Worm (Caenorhabditis elegans) whole organism, L2 larva: ENCODE data around the gene C45B11.9.

Experiments used
- C34F6.9 ChIP-seq: fragments of 150-350 bp; optimal IDR thresholded peaks from 2 replicates; lab custom pipeline; 2014; ENCODE audit warnings: missing biosample characterization, missing genetic modification characterization
- F13H6.1 ChIP-seq: sonication (generic microtip); optimal IDR thresholded peaks from 2 replicates; lab custom pipeline; 2016; ENCODE audit warnings: missing genetic modification characterization, missing compliant biosample characterization
- R02D3.7 ChIP-seq: fragments of 150-350 bp; optimal IDR thresholded peaks from 2 replicates; lab custom pipeline; 2014; ENCODE audit warnings: missing biosample characterization, missing genetic modification characterization
- alr-1 ChIP-seq: fragments of 150-350 bp; optimal IDR thresholded peaks from 2 replicates; lab custom pipeline; 2014; ENCODE audit warnings: missing biosample characterization, missing genetic modification characterization
- aly-2 ChIP-seq: fragments of 150-350 bp; optimal IDR thresholded peaks from 2 replicates; lab custom pipeline; 2014; ENCODE audit warnings: missing biosample characterization, missing genetic modification characterization
- ama-1 ChIP-seq: fragments of 150-350 bp; optimal IDR thresholded peaks from 2 replicates; lab custom pipeline; 2018; ENCODE audit warnings: inconsistent platforms
- ceh-82 ChIP-seq: fragments of 150-350 bp; optimal IDR thresholded peaks from 2 replicates; lab custom pipeline; 2014; ENCODE audit warnings: missing biosample characterization, missing genetic modification characterization
- crh-2 ChIP-seq: sonication (generic microtip); optimal IDR thresholded peaks from 2 replicates; lab custom pipeline; 2017; ENCODE audit warnings: missing biosample characterization, missing genetic modification characterization
- dmd-4 ChIP-seq: sonication (generic microtip); optimal IDR thresholded peaks from 2 replicates; lab custom pipeline; 2017; ENCODE audit warnings: missing biosample characterization, missing genetic modification characterization
- egl-27 ChIP-seq: sonication (generic microtip); optimal IDR thresholded peaks from 3 replicates; lab custom pipeline; 2017; ENCODE audit warnings: missing biosample characterization, missing genetic modification reagents, missing genetic modification characterization
- elt-1 ChIP-seq: fragments of 150-350 bp; optimal IDR thresholded peaks from 2 replicates; lab custom pipeline; 2014; ENCODE audit warnings: missing biosample characterization, missing genetic modification characterization
- elt-3 ChIP-seq: sonication (generic microtip); optimal IDR thresholded peaks from 2 replicates; lab custom pipeline; 2017; ENCODE audit warnings: missing biosample characterization, missing genetic modification characterization
- fos-1 ChIP-seq: fragments of 150-350 bp; optimal IDR thresholded peaks from 2 replicates; lab custom pipeline; 2014; ENCODE audit warnings: missing biosample characterization, missing genetic modification characterization
- gmeb-1 ChIP-seq: fragments of 150-350 bp; optimal IDR thresholded peaks from 2 replicates; lab custom pipeline; 2014; ENCODE audit warnings: missing biosample characterization, missing genetic modification characterization
- lin-11 ChIP-seq: fragments of 150-350 bp; sonication (generic microtip); optimal IDR thresholded peaks from 2 replicates; lab custom pipeline; 2014; ENCODE audit warnings: missing biosample characterization, missing genetic modification characterization, inconsistent platforms, mixed read lengths
- lin-13 ChIP-seq: fragments of 150-350 bp; optimal IDR thresholded peaks from 2 replicates; lab custom pipeline; 2014; ENCODE audit warnings: missing biosample characterization, missing genetic modification reagents, missing genetic modification characterization
- lin-39 ChIP-seq: fragments of 150-350 bp; optimal IDR thresholded peaks from 2 replicates; lab custom pipeline; 2014; ENCODE audit warnings: missing biosample characterization, missing genetic modification reagents, missing genetic modification characterization
- lsy-2 ChIP-seq, 2 experiments: fragments of 150-350 bp in 1 of 2; sonication (generic microtip) in 1 of 2; optimal IDR thresholded peaks; 2 replicates each; lab custom pipeline; 2014 to 2017; ENCODE audit warnings: missing biosample characterization in 2 of 2, missing genetic modification characterization in 2 of 2
- mab-5 ChIP-seq: fragments of 150-350 bp; optimal IDR thresholded peaks from 2 replicates; lab custom pipeline; 2014; ENCODE audit warnings: missing biosample characterization, missing genetic modification characterization
- mbf-1 ChIP-seq: sonication (generic microtip); optimal IDR thresholded peaks from 2 replicates; lab custom pipeline; 2017; ENCODE audit warnings: missing biosample characterization, missing genetic modification characterization
- nhr-10 ChIP-seq: sonication (generic microtip); optimal IDR thresholded peaks from 2 replicates; lab custom pipeline; 2017; ENCODE audit warnings: missing biosample characterization, missing genetic modification characterization
- nhr-11 ChIP-seq: fragments of 150-350 bp; optimal IDR thresholded peaks from 2 replicates; lab custom pipeline; 2014; ENCODE audit warnings: missing biosample characterization, missing genetic modification characterization
- nhr-129 ChIP-seq: fragments of 150-350 bp; optimal IDR thresholded peaks from 2 replicates; lab custom pipeline; 2014; ENCODE audit warnings: missing biosample characterization, missing genetic modification characterization
- nhr-23 ChIP-seq: fragments of 150-350 bp; optimal IDR thresholded peaks from 2 replicates; lab custom pipeline; 2014; ENCODE audit warnings: missing biosample characterization, missing genetic modification reagents, missing genetic modification characterization
- nhr-237 ChIP-seq: fragments of 150-350 bp; optimal IDR thresholded peaks from 2 replicates; lab custom pipeline; 2014; ENCODE audit warnings: missing biosample characterization, missing genetic modification characterization
- nhr-25 ChIP-seq: fragments of 150-350 bp; sonication (generic microtip); optimal IDR thresholded peaks from 3 replicates; lab custom pipeline; 2014; ENCODE audit warnings: missing biosample characterization, missing genetic modification characterization
- nhr-6 ChIP-seq: fragments of 150-350 bp; optimal IDR thresholded peaks from 2 replicates; lab custom pipeline; 2014; ENCODE audit warnings: missing biosample characterization, missing genetic modification characterization
- nhr-77 ChIP-seq: fragments of 150-350 bp; optimal IDR thresholded peaks from 2 replicates; lab custom pipeline; 2014; ENCODE audit warnings: missing biosample characterization, missing genetic modification characterization
- sem-4 ChIP-seq: fragments of 150-350 bp; optimal IDR thresholded peaks from 2 replicates; lab custom pipeline; 2014; ENCODE audit warnings: missing biosample characterization, missing genetic modification reagents, missing genetic modification characterization
- skn-1 ChIP-seq: sonication (generic microtip); optimal IDR thresholded peaks from 2 replicates; lab custom pipeline; 2017; ENCODE audit warnings: missing biosample characterization, missing genetic modification characterization
- sma-3 ChIP-seq: sonication (generic microtip); optimal IDR thresholded peaks from 2 replicates; lab custom pipeline; 2016; ENCODE audit warnings: missing genetic modification reagents, missing genetic modification characterization, missing compliant biosample characterization
- sma-9 ChIP-seq, 2 experiments: fragments of 150-350 bp in 1 of 2; sonication (generic microtip) in 1 of 2; optimal IDR thresholded peaks; 2 replicates each; lab custom pipeline; 2014 to 2016; ENCODE audit warnings: missing genetic modification characterization in 2 of 2, mild to moderate bottlenecking in 1 of 2, missing biosample characterization in 1 of 2, missing compliant biosample characterization in 1 of 2, missing genetic modification reagents in 1 of 2, moderate library complexity in 1 of 2
- snpc-4 ChIP-seq: fragments of 150-350 bp; optimal IDR thresholded peaks from 2 replicates; lab custom pipeline; 2014; ENCODE audit warnings: missing biosample characterization, missing genetic modification characterization
- unc-39 ChIP-seq: fragments of 150-350 bp; optimal IDR thresholded peaks from 2 replicates; lab custom pipeline; 2014; ENCODE audit warnings: missing biosample characterization, missing genetic modification characterization
- unc-62 ChIP-seq: fragments of 150-350 bp; optimal IDR thresholded peaks from 2 replicates; lab custom pipeline; 2014; ENCODE audit warnings: missing biosample characterization, missing genetic modification reagents, missing genetic modification characterization
- ztf-1 ChIP-seq: fragments of 200-800 bp; sonication (Bioruptor generic); conservative IDR thresholded peaks from 2 replicates; pipeline ENCODE4 v1.3.6; 2022; ENCODE audit warnings: missing genetic modification characterization, missing compliant biosample characterization
- ztf-11 ChIP-seq: sonication (generic microtip); optimal IDR thresholded peaks from 2 replicates; lab custom pipeline; 2017; ENCODE audit warnings: missing biosample characterization, missing genetic modification characterization
- ztf-4 ChIP-seq: fragments of 150-350 bp; optimal IDR thresholded peaks from 2 replicates; lab custom pipeline; 2014; ENCODE audit warnings: missing biosample characterization, missing genetic modification characterization

Gene C45B11.9

DNA sequence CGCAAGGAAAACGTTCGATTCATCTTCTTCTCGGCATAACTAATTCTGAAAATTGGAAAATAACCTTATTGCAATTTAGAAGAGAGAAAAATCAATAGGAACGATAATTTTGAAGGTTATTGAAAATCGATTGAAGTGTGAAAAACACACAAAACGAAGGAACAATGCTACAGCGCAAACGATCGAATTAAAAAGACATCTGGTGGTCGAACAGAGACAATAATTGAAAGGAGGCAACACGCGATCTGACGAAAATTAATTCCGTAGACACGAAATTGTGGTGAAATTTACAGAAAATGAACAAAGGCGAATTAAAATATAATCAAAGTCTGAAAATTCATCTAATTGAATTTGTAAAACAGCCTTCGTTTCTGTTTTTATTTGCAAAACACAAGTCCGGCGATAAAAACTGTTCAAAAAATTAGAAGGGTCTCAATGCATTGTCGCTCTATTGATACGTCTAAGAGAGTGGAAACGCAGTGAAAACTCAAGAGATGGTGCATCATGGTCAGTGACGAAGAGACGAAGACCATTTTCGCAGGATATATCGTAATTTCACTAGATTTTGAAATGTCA is 653 bp upstream of the C45B11.9 start, which contains the start of gene pak-2 (continued):
- TF ChIP-seq ztf-1 (GFP tag; lab: Robert Waterston, UW), result no peak
- TF ChIP-seq fos-1 (tag; lab: Kevin White, UChicago), result peak; percentile 76
- TF ChIP-seq ztf-11 (tag; lab: Kevin White, UChicago), result no peak
- no peak for TF ChIP-seq unc-62 (GFP tag; lab: Kevin White, UChicago)
- no peak for TF ChIP-seq elt-3 (tag; lab: Kevin White, UChicago)
- peak; percentile 55 for TF ChIP-seq egl-27
- TF ChIP-seq sma-9 (GFP tag; optimal IDR thresholded peaks at IDR 0.05; lab: Kevin White, UChicago), result peak; percentile 62
- no peak for TF ChIP-seq sma-9 (tag; optimal IDR thresholded peaks at IDR 0.05; lab: Kevin White, UChicago)
- no peak for TF ChIP-seq nhr-77
- TF ChIP-seq ama-1, result no peak
- peak; percentile 45 for TF ChIP-seq sem-4 (tag; lab: Kevin White, UChicago)
- peak; percentile 93 for TF ChIP-seq sma-3 (GFP tag; lab: Kevin White, UChicago)
- no peak for TF ChIP-seq nhr-237 (tag; lab: Kevin White, UChicago)
- peak; percentile 90 for TF ChIP-seq nhr-129 (tag; lab: Kevin White, UChicago)
- TF ChIP-seq crh-2 (tag; lab: Kevin White, UChicago), result peak; percentile 74
- TF ChIP-seq skn-1 (tag; lab: Kevin White, UChicago), result no peak
- TF ChIP-seq lin-13, result peak; percentile 84
- TF ChIP-seq R02D3.7 (tag; lab: Kevin White, UChicago), result no peak
- peak; percentile 75 for TF ChIP-seq nhr-6
- no peak for TF ChIP-seq nhr-10 (tag; lab: Kevin White, UChicago)
- no peak for TF ChIP-seq lin-39 (tag; lab: Kevin White, UChicago)
- no peak for TF ChIP-seq unc-39 (tag; lab: Kevin White, UChicago)
- no peak for TF ChIP-seq elt-1
- TF ChIP-seq F13H6.1, result peak; percentile 81
- no peak for TF ChIP-seq lin-11 (tag; lab: Kevin White, UChicago)
- no peak for TF ChIP-seq nhr-11 (tag; lab: Kevin White, UChicago)
- TF ChIP-seq nhr-25 (tag; lab: Kevin White, UChicago), result peak; percentile 76

DNA sequence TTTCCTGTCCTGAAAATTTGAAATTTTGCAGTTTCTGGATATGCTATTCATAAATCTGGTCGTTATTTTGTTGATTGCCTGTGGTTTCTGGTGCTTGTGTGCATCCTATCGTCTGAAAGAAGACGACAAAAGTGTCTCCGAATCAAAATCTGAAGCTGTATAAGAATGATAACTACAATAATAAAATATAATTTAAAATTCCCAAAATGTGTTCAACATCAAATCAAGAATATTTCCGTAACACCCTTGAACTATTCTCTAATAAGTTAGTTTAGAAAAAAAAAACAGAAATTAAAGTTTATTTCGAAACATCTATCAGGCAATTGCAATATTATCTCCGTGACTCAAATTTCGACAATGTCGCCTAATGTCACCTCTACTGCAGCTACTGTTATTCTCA is 353 bp downstream of the C45B11.9 start, which contains the start of gene C45B11.8:
C45B11.8 (plus strand) TSS at position 301 of the 400 bp plus-strand sequence.
- no peak for TF ChIP-seq nhr-129 (tag; lab: Kevin White, UChicago)
- no peak for TF ChIP-seq snpc-4 (tag; lab: Kevin White, UChicago)
- TF ChIP-seq mbf-1 (tag; lab: Kevin White, UChicago), result no peak
- TF ChIP-seq elt-1, result no peak
- TF ChIP-seq nhr-25 (tag; lab: Kevin White, UChicago), result no peak
- no peak for TF ChIP-seq ztf-4
- no peak for TF ChIP-seq mab-5 (tag; lab: Kevin White, UChicago)
- TF ChIP-seq sma-9 (GFP tag; optimal IDR thresholded peaks at IDR 0.05; lab: Kevin White, UChicago), result no peak
- TF ChIP-seq sma-9 (tag; optimal IDR thresholded peaks at IDR 0.05; lab: Kevin White, UChicago), result no peak
- no peak for TF ChIP-seq dmd-4 (tag; lab: Kevin White, UChicago)
- no peak for TF ChIP-seq crh-2 (tag; lab: Kevin White, UChicago)
- no peak for TF ChIP-seq ceh-82 (tag; lab: Kevin White, UChicago)
- no peak for TF ChIP-seq C34F6.9 (tag; lab: Kevin White, UChicago)
- no peak for TF ChIP-seq fos-1 (tag; lab: Kevin White, UChicago)
- TF ChIP-seq, all 48 proteins: peak for 0

DNA sequence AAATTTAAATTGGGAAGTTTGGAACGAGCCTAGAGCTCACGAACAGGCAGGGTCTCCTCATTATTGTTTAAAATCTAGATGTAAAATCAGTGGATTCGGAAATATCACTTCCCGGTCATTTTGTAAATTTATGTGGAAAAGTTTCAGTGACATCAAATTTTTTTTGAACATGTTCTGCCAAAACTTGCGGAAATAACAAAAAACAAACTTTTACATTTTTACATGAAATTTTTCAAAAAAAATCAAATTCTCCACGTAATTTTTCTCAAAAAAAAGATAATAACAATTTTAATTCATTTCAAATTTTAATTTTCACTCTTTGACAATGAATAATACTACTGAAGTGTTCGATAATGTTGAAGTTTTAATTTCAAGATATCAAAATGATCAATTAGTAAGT is 1.4 kb downstream of the C45B11.9 start, which contains the start of gene C45B11.5:
C45B11.5 (plus strand) TSS at position 301 of the 400 bp plus-strand sequence.
- TF ChIP-seq nhr-129 (tag; lab: Kevin White, UChicago) (no peak), sma-3 (GFP tag; lab: Kevin White, UChicago) (no peak), ztf-4 (no peak), nhr-23 (tag; lab: Kevin White, UChicago) (no peak), gmeb-1 (tag; lab: Kevin White, UChicago) (no peak), sem-4 (tag; lab: Kevin White, UChicago) (no peak), alr-1 (no peak), aly-2 (no peak), nhr-11 (tag; lab: Kevin White, UChicago) (no peak), ceh-82 (tag; lab: Kevin White, UChicago) (no peak), lsy-2 (tag; optimal IDR thresholded peaks at IDR 0.05; lab: Kevin White, UChicago) (no peak)
